Fruit fly (Drosophila melanogaster) whole organism, embryonic: ENCODE measurements around the gene CG7611.

Source experiments
- BEAF-32 ChIP-seq: fragments of 200-800 bp; sonication (Bioruptor generic); optimal IDR thresholded peaks from 3 replicates; lab custom pipeline; 2017; ENCODE audit warnings: missing biosample characterization, missing genetic modification characterization, mild to moderate bottlenecking, moderate library complexity, missing genetic modification reagents
- Blimp-1 ChIP-seq: fragments of 200-800 bp; sonication (Bioruptor generic); optimal IDR thresholded peaks from 3 replicates; lab custom pipeline; 2018; ENCODE audit warnings: missing biosample characterization, missing genetic modification characterization, mild to moderate bottlenecking, moderate library complexity, missing genetic modification reagents
- CG10274 ChIP-seq: fragments of 200-800 bp; sonication (Bioruptor generic); optimal IDR thresholded peaks from 3 replicates; lab custom pipeline; 2017; ENCODE audit warnings: missing biosample characterization, mild to moderate bottlenecking, missing genetic modification characterization
- CG10462 ChIP-seq: fragments of 200-800 bp; sonication (Bioruptor generic); optimal IDR thresholded peaks from 2 replicates; lab custom pipeline; 2016; ENCODE audit warnings: missing biosample characterization, missing genetic modification characterization
- CG10979 ChIP-seq: fragments of 200-800 bp; sonication (Bioruptor generic); optimal IDR thresholded peaks from 2 replicates; lab custom pipeline; 2018; ENCODE audit warnings: missing biosample characterization, mild to moderate bottlenecking, missing genetic modification characterization, moderate library complexity
- CG12071 ChIP-seq: fragments of 200-800 bp; sonication (Bioruptor generic); optimal IDR thresholded peaks from 3 replicates; lab custom pipeline; 2018; ENCODE audit warnings: missing biosample characterization, mild to moderate bottlenecking, missing genetic modification characterization
- CG12299 ChIP-seq: fragments of 200-800 bp; sonication (Bioruptor generic); optimal IDR thresholded peaks from 2 replicates; lab custom pipeline; 2018; ENCODE audit warnings: missing biosample characterization, mild to moderate bottlenecking, missing genetic modification characterization
- CG14710 ChIP-seq: fragments of 200-800 bp; sonication (Bioruptor generic); optimal IDR thresholded peaks from 3 replicates; lab custom pipeline; 2019; ENCODE audit warnings: missing biosample characterization, mild to moderate bottlenecking, missing genetic modification characterization, moderate library complexity
- CG1792 ChIP-seq: fragments of 200-800 bp; sonication (Bioruptor generic); optimal IDR thresholded peaks from 2 replicates; lab custom pipeline; 2016; ENCODE audit warnings: missing biosample characterization, missing genetic modification characterization
- CG31224 ChIP-seq: fragments of 200-800 bp; sonication (Bioruptor generic); IDR thresholded peaks from 2 replicates; pipeline ENCODE4 v1.3.6; 2022; ENCODE audit warnings: missing biosample characterization, missing genetic modification characterization
- CG4404 ChIP-seq: fragments of 200-800 bp; sonication (Bioruptor generic); IDR thresholded peaks from 2 replicates; pipeline ENCODE4 v1.3.6; 2022; ENCODE audit warnings: missing biosample characterization, missing genetic modification characterization
- CG4617 ChIP-seq: fragments of 200-800 bp; sonication (Bioruptor generic); optimal IDR thresholded peaks from 3 replicates; lab custom pipeline; 2016; ENCODE audit warnings: missing biosample characterization, missing genetic modification characterization, borderline replicate concordance
- CG6689 ChIP-seq: fragments of 200-800 bp; sonication (Bioruptor generic); IDR thresholded peaks from 2 replicates; pipeline ENCODE4 v1.3.6; 2022; ENCODE audit warnings: missing biosample characterization, missing genetic modification characterization
- CG8765 ChIP-seq: fragments of 200-800 bp; sonication (Bioruptor generic); IDR thresholded peaks from 2 replicates; pipeline ENCODE4 v1.3.6; 2022; ENCODE audit warnings: missing biosample characterization, missing genetic modification characterization
- CG9727 ChIP-seq: fragments of 200-800 bp; sonication (Bioruptor generic); optimal IDR thresholded peaks from 3 replicates; lab custom pipeline; 2017; ENCODE audit warnings: missing biosample characterization, mild to moderate bottlenecking, missing genetic modification characterization
- Dip2 ChIP-seq: fragments of 200-800 bp; sonication (Bioruptor generic); IDR thresholded peaks from 2 replicates; pipeline ENCODE4 v1.3.6; 2022; ENCODE audit warnings: missing biosample characterization, missing genetic modification characterization
- Ets65A ChIP-seq: fragments of 200-800 bp; sonication (Bioruptor generic); peaks from one replicate; lab custom pipeline; 2016; ENCODE audit warnings: missing biosample characterization, missing genetic modification characterization
- H2.0 ChIP-seq: fragments of 200-800 bp; sonication (Bioruptor generic); IDR thresholded peaks from 2 replicates; pipeline ENCODE4 v1.3.6; 2022; ENCODE audit warnings: missing biosample characterization, missing genetic modification characterization
- HLH4C ChIP-seq: fragments of 200-800 bp; sonication (Bioruptor generic); IDR thresholded peaks from 3 replicates; pipeline ENCODE4 v1.3.6; 2022; ENCODE audit warnings: missing biosample characterization, missing genetic modification characterization; ENCODE audit not compliant: partially characterized antibody
- Hand ChIP-seq: fragments of 200-800 bp; sonication (Bioruptor generic); optimal IDR thresholded peaks from 2 replicates; lab custom pipeline; 2017; ENCODE audit warnings: mild to moderate bottlenecking, missing biosample characterization, missing genetic modification reagents, missing genetic modification characterization
- HmgZ ChIP-seq: fragments of 200-800 bp; sonication (Bioruptor generic); optimal IDR thresholded peaks from 2 replicates; lab custom pipeline; 2018; ENCODE audit warnings: missing biosample characterization, mild to moderate bottlenecking, missing genetic modification characterization
- Opbp ChIP-seq: fragments of 200-800 bp; sonication (Bioruptor generic); IDR thresholded peaks from 3 replicates; pipeline ENCODE4 v1.3.6; 2022; ENCODE audit warnings: missing biosample characterization, missing genetic modification characterization; ENCODE audit not compliant: partially characterized antibody
- Ssrp ChIP-seq: fragments of 200-800 bp; sonication (Bioruptor generic); optimal IDR thresholded peaks from 2 replicates; lab custom pipeline; 2018; ENCODE audit warnings: missing biosample characterization, mild to moderate bottlenecking, missing genetic modification characterization, moderate library complexity
- Stat92E ChIP-seq, 3 experiments: fragments of >200 bp in 2 of 3; fragments of 200-800 bp in 1 of 3; sonication (Bioruptor generic) in 1 of 3; optimal IDR thresholded peaks; 2 replicates each; lab custom pipeline; 2017 to 2019; ENCODE audit warnings: missing biosample characterization in 3 of 3, missing genetic modification characterization in 3 of 3, mild to moderate bottlenecking in 1 of 3, moderate library complexity in 1 of 3
- YL-1 ChIP-seq: fragments of 200-800 bp; sonication (Bioruptor generic); optimal IDR thresholded peaks from 3 replicates; lab custom pipeline; 2017; ENCODE audit warnings: missing biosample characterization, mild to moderate bottlenecking, missing genetic modification characterization
- abd-A ChIP-seq: fragments of 200-800 bp; sonication (Bioruptor generic); optimal IDR thresholded peaks from 3 replicates; lab custom pipeline; 2019; ENCODE audit warnings: missing biosample characterization, mild to moderate bottlenecking, missing genetic modification characterization, moderate library complexity
- ash1 ChIP-seq: fragments of 200-800 bp; sonication (Bioruptor generic); optimal IDR thresholded peaks from 2 replicates; lab custom pipeline; 2018; ENCODE audit warnings: missing biosample characterization, mild to moderate bottlenecking, missing genetic modification characterization
- az2 ChIP-seq: fragments of 200-800 bp; sonication (Bioruptor generic); optimal IDR thresholded peaks from 3 replicates; lab custom pipeline; 2016; ENCODE audit warnings: missing biosample characterization, missing genetic modification characterization
- bcd ChIP-seq: fragments of 200-800 bp; sonication (Bioruptor generic); optimal IDR thresholded peaks from 2 replicates; lab custom pipeline; 2017; ENCODE audit warnings: missing biosample characterization, mild to moderate bottlenecking, missing genetic modification characterization
- crc ChIP-seq: fragments of 200-800 bp; sonication (Bioruptor generic); optimal IDR thresholded peaks from 2 replicates; lab custom pipeline; 2016; ENCODE audit warnings: missing biosample characterization, missing genetic modification characterization
- cwo ChIP-seq: fragments of 200-800 bp; sonication (Bioruptor generic); optimal IDR thresholded peaks from 3 replicates; lab custom pipeline; 2017; ENCODE audit warnings: missing biosample characterization, missing genetic modification characterization, mild to moderate bottlenecking, moderate library complexity, missing genetic modification reagents
- dan ChIP-seq: fragments of 200-800 bp; sonication (Bioruptor generic); IDR thresholded peaks from 2 replicates; pipeline ENCODE4 v1.3.6; 2022; ENCODE audit warnings: missing biosample characterization, missing genetic modification characterization
- dmrt99B ChIP-seq: fragments of 200-800 bp; sonication (Bioruptor generic); optimal IDR thresholded peaks from 2 replicates; lab custom pipeline; 2018; ENCODE audit warnings: missing biosample characterization, mild to moderate bottlenecking, missing genetic modification characterization, moderate library complexity
- dpn ChIP-seq, 2 experiments: fragments of 200-800 bp; sonication (Bioruptor generic); optimal IDR thresholded peaks; 3 replicates each; lab custom pipeline; 2016; ENCODE audit warnings: missing biosample characterization in 2 of 2, missing genetic modification characterization in 2 of 2
- emc ChIP-seq: fragments of 200-800 bp; sonication (Bioruptor generic); optimal IDR thresholded peaks from 2 replicates; lab custom pipeline; 2016; ENCODE audit warnings: missing biosample characterization, missing genetic modification characterization
- eyg ChIP-seq: fragments of 200-800 bp; sonication (Bioruptor generic); optimal IDR thresholded peaks from 3 replicates; lab custom pipeline; 2016; ENCODE audit warnings: missing biosample characterization, missing genetic modification characterization
- fd64A ChIP-seq: fragments of 200-800 bp; sonication (Bioruptor generic); optimal IDR thresholded peaks from 3 replicates; lab custom pipeline; 2018; ENCODE audit warnings: missing biosample characterization, mild to moderate bottlenecking, missing genetic modification characterization
- lmd ChIP-seq: fragments of 200-800 bp; sonication (Bioruptor generic); IDR thresholded peaks from 2 replicates; pipeline ENCODE4 v1.3.6; 2022; ENCODE audit warnings: missing biosample characterization, missing genetic modification characterization
- mam ChIP-seq: fragments of 200-800 bp; sonication (Bioruptor generic); optimal IDR thresholded peaks from 3 replicates; lab custom pipeline; 2016; ENCODE audit warnings: missing biosample characterization, missing genetic modification characterization
- org-1 ChIP-seq: fragments of 200-800 bp; sonication (Bioruptor generic); optimal IDR thresholded peaks from 2 replicates; lab custom pipeline; 2017; ENCODE audit warnings: missing biosample characterization, missing genetic modification characterization
- p53 ChIP-seq: fragments of 200-800 bp; sonication (Bioruptor generic); optimal IDR thresholded peaks from 2 replicates; lab custom pipeline; 2016; ENCODE audit warnings: missing biosample characterization, missing genetic modification characterization
- peb ChIP-seq: fragments of 200-800 bp; sonication (Bioruptor generic); IDR thresholded peaks from 2 replicates; pipeline ENCODE4 v1.3.6; 2022; ENCODE audit warnings: missing biosample characterization, missing genetic modification characterization
- rib ChIP-seq: fragments of 200-800 bp; sonication (Bioruptor generic); IDR thresholded peaks from 2 replicates; pipeline ENCODE4 v1.3.6; 2022; ENCODE audit warnings: missing biosample characterization, missing genetic modification characterization
- row ChIP-seq: fragments of 200-800 bp; sonication (Bioruptor generic); IDR thresholded peaks from 3 replicates; pipeline ENCODE4 v1.3.6; 2022; ENCODE audit warnings: missing biosample characterization, missing genetic modification characterization
- scrt ChIP-seq: fragments of 200-800 bp; sonication (Bioruptor generic); optimal IDR thresholded peaks from 2 replicates; lab custom pipeline; 2018; ENCODE audit warnings: missing biosample characterization, mild to moderate bottlenecking, missing genetic modification characterization, moderate library complexity
- seq ChIP-seq: fragments of 200-800 bp; sonication (Bioruptor generic); IDR thresholded peaks from 2 replicates; pipeline ENCODE4 v1.3.6; 2022; ENCODE audit warnings: missing biosample characterization, missing genetic modification characterization
- sqz ChIP-seq: fragments of 200-800 bp; sonication (Bioruptor generic); optimal IDR thresholded peaks from 3 replicates; lab custom pipeline; 2018; ENCODE audit warnings: missing biosample characterization, mild to moderate bottlenecking, missing genetic modification characterization
- tin ChIP-seq: fragments of 200-800 bp; sonication (Bioruptor generic); optimal IDR thresholded peaks from 3 replicates; lab custom pipeline; 2016; ENCODE audit warnings: missing biosample characterization, missing genetic modification characterization

CG7611 gene

DNA sequence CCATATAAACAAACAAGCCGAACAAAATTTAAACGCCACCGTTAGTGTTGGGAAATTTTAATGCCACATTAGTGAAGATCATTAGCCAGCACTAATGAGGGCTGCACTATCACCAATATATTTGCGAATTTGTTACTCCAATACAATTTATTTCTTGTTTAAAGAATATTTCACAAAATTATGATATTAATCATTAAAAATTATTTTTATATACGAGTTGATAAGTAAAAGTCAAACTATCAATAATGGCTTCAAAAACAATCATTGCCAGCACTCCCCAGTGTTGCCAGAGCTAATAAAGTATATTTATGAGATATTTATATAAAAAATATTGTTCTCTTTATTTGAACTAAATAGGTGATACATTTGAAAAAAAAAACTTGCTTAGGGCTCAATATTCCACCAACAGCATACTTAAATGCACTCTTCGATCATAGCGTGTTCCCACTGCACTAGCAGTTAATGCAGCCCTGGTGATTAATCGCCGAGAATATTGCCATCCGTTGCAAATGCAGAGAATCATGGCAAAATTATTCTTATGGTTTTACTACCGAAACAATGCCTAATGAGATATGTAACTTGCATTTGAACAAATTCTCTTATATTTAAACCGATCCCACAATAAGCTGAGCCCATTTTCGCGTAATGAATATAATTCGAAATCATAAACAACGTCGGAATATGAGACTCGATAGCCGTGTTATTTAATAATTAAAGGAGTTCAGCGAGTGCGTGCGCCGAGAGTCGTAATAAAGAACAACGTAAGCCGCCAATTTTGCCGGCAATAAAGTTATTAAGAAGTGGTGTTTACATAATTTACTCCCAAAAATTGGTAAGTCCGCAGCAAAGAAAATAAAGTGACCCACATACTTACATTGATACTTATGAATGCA lies 6.9 kb upstream of the CG7611 start, which contains the start of the genes SAK and Cdk12 (continued):
- TF ChIP-seq rib (GFP tag; lab: Robert Waterston, UW): peak; percentile 64; the same call in 1 of the 2 replicates
- peak; percentile 76 for TF ChIP-seq sqz (GFP tag; lab: Kevin White, UChicago)
- TF ChIP-seq HmgZ (tag; lab: Kevin White, UChicago): peak; percentile 72
- peak; percentile 63 for TF ChIP-seq BEAF-32 (GFP tag; lab: Kevin White, UChicago)
- peak; percentile 91 for TF ChIP-seq bcd (GFP tag; lab: Kevin White, UChicago)
- peak; percentile 69 for TF ChIP-seq H2.0 (GFP tag; lab: Robert Waterston, UW)
- TF ChIP-seq CG4617 (GFP tag; lab: Kevin White, UChicago): peak; percentile 80
- peak; percentile 36 for TF ChIP-seq Hand (GFP tag; lab: Kevin White, UChicago)
- TF ChIP-seq tin (GFP tag; lab: Kevin White, UChicago): peak; percentile 86
- peak; percentile 96 for TF ChIP-seq row
- TF ChIP-seq org-1: peak; percentile 64
- peak; percentile 77 for TF ChIP-seq mam (GFP tag; lab: Kevin White, UChicago)
- TF ChIP-seq CG10462 (GFP tag; lab: Kevin White, UChicago): peak; percentile 66
- TF ChIP-seq CG12299 (tag; lab: Kevin White, UChicago): peak; percentile 77
- TF ChIP-seq CG31224 (GFP tag; lab: Robert Waterston, UW): peak; percentile 78
- TF ChIP-seq p53 (GFP tag; lab: Kevin White, UChicago): no peak
- no peak for TF ChIP-seq ash1 (GFP tag; lab: Kevin White, UChicago)
- TF ChIP-seq dmrt99B (tag; lab: Kevin White, UChicago): peak; percentile 83
- TF ChIP-seq az2 (GFP tag; lab: Kevin White, UChicago): peak; percentile 86
- peak; percentile 44; the same call in 1 of the 3 replicates for TF ChIP-seq Opbp (GFP tag; lab: Robert Waterston, UW)
- peak; percentile 16 for TF ChIP-seq fd64A (GFP tag; lab: Kevin White, UChicago)
- peak; percentile 77 for TF ChIP-seq Blimp-1
- TF ChIP-seq emc: no peak
- peak; percentile 33 for TF ChIP-seq peb (GFP tag; lab: Robert Waterston, UW)
- peak; percentile 75 for TF ChIP-seq CG4404 (GFP tag; lab: Robert Waterston, UW)
- peak; percentile 77 for TF ChIP-seq abd-A
- TF ChIP-seq HLH4C: no peak
- TF ChIP-seq YL-1 (GFP tag; lab: Kevin White, UChicago): peak; percentile 69
- peak; percentile 80 for TF ChIP-seq CG10979
- TF ChIP-seq lmd: peak; percentile 87
- peak; percentile 40; the same call in 1 of the 2 replicates for TF ChIP-seq dan (GFP tag; lab: Robert Waterston, UW)
- no peak for TF ChIP-seq eyg (GFP tag; lab: Kevin White, UChicago)
- TF ChIP-seq CG10274 (GFP tag; lab: Kevin White, UChicago): peak; percentile 48
- TF ChIP-seq CG9727 (GFP tag; lab: Kevin White, UChicago): peak; percentile 90
- TF ChIP-seq CG14710: peak; percentile 94
- no peak; the same call in 1 of the 2 replicates for TF ChIP-seq Dip2 (GFP tag; lab: Robert Waterston, UW)
- TF ChIP-seq seq (GFP tag; lab: Robert Waterston, UW): peak; percentile 64
- TF ChIP-seq Stat92E (GFP tag; optimal IDR thresholded peaks at IDR 0.05; lab: Kevin White, UChicago): peak in 1 of 3 experiments; percentile 2
- peak; percentile 66 for TF ChIP-seq cwo
- peak; percentile 98 for TF ChIP-seq Ets65A (GFP tag; lab: Kevin White, UChicago)
- no peak for TF ChIP-seq crc (GFP tag; lab: Kevin White, UChicago)
- TF ChIP-seq CG8765 (GFP tag; lab: Robert Waterston, UW): peak; percentile 67
- peak; percentile 10 for TF ChIP-seq CG1792 (GFP tag; lab: Kevin White, UChicago)
- peak; percentile 79 for TF ChIP-seq CG6689 (GFP tag; lab: Robert Waterston, UW)
- peak; percentile 59 to 85 for TF ChIP-seq dpn (GFP tag; optimal IDR thresholded peaks at IDR 0.05; lab: Kevin White, UChicago)
- no peak for TF ChIP-seq CG12071 (GFP tag; lab: Kevin White, UChicago)
- TF ChIP-seq scrt (GFP tag; lab: Kevin White, UChicago): peak; percentile 71
- peak; percentile 86 for TF ChIP-seq Ssrp
